Fruit fly (Drosophila melanogaster) whole organism, embryonic: ENCODE measurements around the gene CG12054.

Experiments
- ATbp ChIP-seq: fragments of 200-800 bp; sonication (Bioruptor generic); optimal IDR thresholded peaks from 2 replicates; lab custom pipeline; 2017; ENCODE audit warnings: missing biosample characterization, mild to moderate bottlenecking, missing genetic modification characterization, missing genetic modification reagents
- Antp ChIP-seq: fragments of 200-800 bp; sonication (Bioruptor generic); optimal IDR thresholded peaks from 3 replicates; lab custom pipeline; 2016; ENCODE audit warnings: missing biosample characterization, missing genetic modification characterization
- Atf6 ChIP-seq: fragments of 200-800 bp; sonication (Bioruptor generic); IDR thresholded peaks from 2 replicates; pipeline ENCODE4 v1.3.6; 2022; ENCODE audit warnings: missing biosample characterization, missing genetic modification characterization
- B-H1 ChIP-seq: fragments of 200-800 bp; sonication (Bioruptor generic); IDR thresholded peaks from 3 replicates; pipeline ENCODE4 v1.3.6; 2022; ENCODE audit warnings: missing biosample characterization, missing genetic modification characterization
- CG10366 ChIP-seq: fragments of 200-800 bp; sonication (Bioruptor generic); IDR thresholded peaks from 2 replicates; pipeline ENCODE4 v1.3.6; 2022; ENCODE audit warnings: missing biosample characterization, missing genetic modification characterization
- CG10959 ChIP-seq: fragments of 200-800 bp; sonication (Bioruptor generic); IDR thresholded peaks from 2 replicates; pipeline ENCODE4 v1.3.6; 2022; ENCODE audit warnings: missing biosample characterization, missing genetic modification characterization
- CG11085 ChIP-seq: fragments of 200-800 bp; sonication (Bioruptor generic); IDR thresholded peaks from 2 replicates; pipeline ENCODE4 v1.3.6; 2022; ENCODE audit warnings: missing biosample characterization, missing genetic modification characterization
- CG12391 ChIP-seq: fragments of 200-800 bp; sonication (Bioruptor generic); optimal IDR thresholded peaks from 3 replicates; lab custom pipeline; 2018; ENCODE audit warnings: missing biosample characterization, mild to moderate bottlenecking, missing genetic modification characterization, moderate library complexity
- CG14710 ChIP-seq: fragments of 200-800 bp; sonication (Bioruptor generic); optimal IDR thresholded peaks from 3 replicates; lab custom pipeline; 2019; ENCODE audit warnings: missing biosample characterization, mild to moderate bottlenecking, missing genetic modification characterization, moderate library complexity
- CG1529 ChIP-seq: fragments of 200-800 bp; sonication (Bioruptor generic); optimal IDR thresholded peaks from 3 replicates; lab custom pipeline; 2018; ENCODE audit warnings: missing biosample characterization, missing genetic modification characterization
- CG15601 ChIP-seq: fragments of 200-800 bp; sonication (Bioruptor generic); optimal IDR thresholded peaks from 3 replicates; lab custom pipeline; 2019; ENCODE audit warnings: missing biosample characterization, mild to moderate bottlenecking, missing genetic modification characterization, moderate library complexity
- CG18619 ChIP-seq: fragments of 200-800 bp; sonication (Bioruptor generic); optimal IDR thresholded peaks from 3 replicates; lab custom pipeline; 2017; ENCODE audit warnings: missing biosample characterization, mild to moderate bottlenecking, missing genetic modification characterization
- CG2120 ChIP-seq: fragments of 200-800 bp; sonication (Bioruptor generic); optimal IDR thresholded peaks from 3 replicates; lab custom pipeline; 2016; ENCODE audit warnings: missing biosample characterization, missing genetic modification characterization
- CG2712 ChIP-seq: fragments of 200-800 bp; optimal IDR thresholded peaks from 3 replicates; lab custom pipeline; 2019; ENCODE audit warnings: missing biosample characterization, mild to moderate bottlenecking, missing genetic modification characterization, moderate library complexity
- CG2875 ChIP-seq: fragments of 200-800 bp; sonication (Bioruptor generic); optimal IDR thresholded peaks from 2 replicates; lab custom pipeline; 2017; ENCODE audit warnings: missing biosample characterization, mild to moderate bottlenecking, missing genetic modification characterization, missing genetic modification reagents
- CG34376 ChIP-seq: fragments of 200-800 bp; sonication (Bioruptor generic); optimal IDR thresholded peaks from 2 replicates; lab custom pipeline; 2018; ENCODE audit warnings: missing biosample characterization, mild to moderate bottlenecking, missing genetic modification characterization
- CG34422 ChIP-seq: fragments of 200-800 bp; sonication (Bioruptor generic); IDR thresholded peaks from 3 replicates; pipeline ENCODE4 v1.3.6; 2022; ENCODE audit warnings: missing biosample characterization, missing genetic modification characterization
- CG4328 ChIP-seq: fragments of 200-800 bp; sonication (Bioruptor generic); optimal IDR thresholded peaks from 3 replicates; lab custom pipeline; 2017; ENCODE audit warnings: missing biosample characterization, missing genetic modification reagents, missing genetic modification characterization
- CG4424 ChIP-seq: fragments of 200-800 bp; sonication (Bioruptor generic); optimal IDR thresholded peaks from 3 replicates; lab custom pipeline; 2016; ENCODE audit warnings: missing biosample characterization, missing genetic modification characterization
- CG7271 ChIP-seq: fragments of 200-800 bp; sonication (Bioruptor generic); optimal IDR thresholded peaks from 2 replicates; lab custom pipeline; 2018; ENCODE audit warnings: missing biosample characterization, mild to moderate bottlenecking, missing genetic modification characterization, moderate library complexity
- CG7987 ChIP-seq: fragments of 200-800 bp; sonication (Bioruptor generic); optimal IDR thresholded peaks from 2 replicates; lab custom pipeline; 2018; ENCODE audit warnings: missing biosample characterization, mild to moderate bottlenecking, missing genetic modification characterization, moderate library complexity
- CG8478 ChIP-seq: fragments of >200 bp; optimal IDR thresholded peaks from 2 replicates; lab custom pipeline; 2018
- CG9609 ChIP-seq: fragments of 200-800 bp; sonication (Bioruptor generic); optimal IDR thresholded peaks from 3 replicates; lab custom pipeline; 2016; ENCODE audit warnings: missing biosample characterization, missing genetic modification characterization
- CoRest ChIP-seq: fragments of 200-800 bp; sonication (Bioruptor generic); optimal IDR thresholded peaks from 3 replicates; lab custom pipeline; 2018; ENCODE audit warnings: missing biosample characterization, mild to moderate bottlenecking, missing genetic modification characterization, moderate library complexity
- Dref ChIP-seq: fragments of 200-800 bp; sonication (Bioruptor generic); IDR thresholded peaks from 2 replicates; pipeline ENCODE4 v1.3.6; 2022; ENCODE audit warnings: missing biosample characterization, missing genetic modification characterization
- HLH3B ChIP-seq: fragments of 200-800 bp; sonication (Bioruptor generic); IDR thresholded peaks from 2 replicates; pipeline ENCODE4 v1.3.6; 2022; ENCODE audit warnings: missing biosample characterization, missing genetic modification characterization
- HLHmδ ChIP-seq: fragments of 200-800 bp; sonication (Bioruptor generic); optimal IDR thresholded peaks from 2 replicates; lab custom pipeline; 2018; ENCODE audit warnings: missing biosample characterization, mild to moderate bottlenecking, missing genetic modification characterization, moderate library complexity
- Hr51 ChIP-seq, 2 experiments: fragments of 200-800 bp; sonication (Bioruptor generic); optimal IDR thresholded peaks; 2 replicates in 1 of 2; 3 replicates in 1 of 2; lab custom pipeline; 2016 to 2018; ENCODE audit warnings: missing biosample characterization in 2 of 2, missing genetic modification characterization in 2 of 2, mild to moderate bottlenecking in 1 of 2, moderate library complexity in 1 of 2
- Jarid2 ChIP-seq: fragments of 200-800 bp; sonication (Bioruptor generic); optimal IDR thresholded peaks from 3 replicates; lab custom pipeline; 2017; ENCODE audit warnings: mild to moderate bottlenecking, missing biosample characterization, missing genetic modification reagents, missing genetic modification characterization
- Mes4 ChIP-seq: fragments of 200-800 bp; sonication (Bioruptor generic); optimal IDR thresholded peaks from 2 replicates; lab custom pipeline; 2016; ENCODE audit warnings: missing biosample characterization, missing genetic modification characterization
- Opbp ChIP-seq: fragments of 200-800 bp; sonication (Bioruptor generic); IDR thresholded peaks from 3 replicates; pipeline ENCODE4 v1.3.6; 2022; ENCODE audit warnings: missing biosample characterization, missing genetic modification characterization; ENCODE audit not compliant: partially characterized antibody
- Rfx ChIP-seq: fragments of 200-800 bp; sonication (Bioruptor generic); IDR thresholded peaks from 2 replicates; pipeline ENCODE4 v1.3.6; 2022; ENCODE audit warnings: missing biosample characterization, missing genetic modification characterization
- Side ChIP-seq: fragments of 200-800 bp; sonication (Bioruptor generic); optimal IDR thresholded peaks from 2 replicates; lab custom pipeline; 2016; ENCODE audit warnings: missing biosample characterization, missing genetic modification characterization
- aop ChIP-seq: fragments of 200-800 bp; sonication (Bioruptor generic); IDR thresholded peaks from 2 replicates; pipeline ENCODE4 v1.3.6; 2022; ENCODE audit warnings: missing biosample characterization, missing genetic modification characterization
- ara ChIP-seq: fragments of 200-800 bp; sonication (Bioruptor generic); IDR thresholded peaks from 2 replicates; pipeline ENCODE4 v1.3.6; 2022; ENCODE audit warnings: missing biosample characterization, missing genetic modification characterization
- az2 ChIP-seq: fragments of 200-800 bp; sonication (Bioruptor generic); optimal IDR thresholded peaks from 3 replicates; lab custom pipeline; 2016; ENCODE audit warnings: missing biosample characterization, missing genetic modification characterization
- br ChIP-seq: fragments of >200 bp; optimal IDR thresholded peaks from 2 replicates; lab custom pipeline; 2017
- btn ChIP-seq: fragments of 200-800 bp; sonication (Bioruptor generic); optimal IDR thresholded peaks from 2 replicates; lab custom pipeline; 2016; ENCODE audit warnings: missing biosample characterization, missing genetic modification characterization
- chif ChIP-seq, 2 experiments: fragments of 200-800 bp; sonication (Bioruptor generic); optimal IDR thresholded peaks; 3 replicates each; lab custom pipeline; 2016; ENCODE audit warnings: missing biosample characterization in 2 of 2, missing genetic modification characterization in 2 of 2
- chm ChIP-seq: fragments of 200-800 bp; sonication (Bioruptor generic); IDR thresholded peaks from 2 replicates; pipeline ENCODE4 v1.3.6; 2022; ENCODE audit warnings: missing biosample characterization, missing genetic modification characterization
- crol ChIP-seq: fragments of 200-800 bp; sonication (Bioruptor generic); IDR thresholded peaks from 2 replicates; pipeline ENCODE4 v1.3.6; 2022; ENCODE audit warnings: missing biosample characterization, missing genetic modification characterization
- ind ChIP-seq: fragments of 200-800 bp; sonication (Bioruptor generic); optimal IDR thresholded peaks from 3 replicates; lab custom pipeline; 2016; ENCODE audit warnings: missing biosample characterization, missing genetic modification characterization
- klu ChIP-seq: fragments of 200-800 bp; sonication (Bioruptor generic); IDR thresholded peaks from 2 replicates; pipeline ENCODE4 v1.3.6; 2022; ENCODE audit warnings: missing biosample characterization, missing genetic modification characterization
- lola ChIP-seq, 3 experiments: fragments of >200 bp in 2 of 3; fragments of 200-800 bp in 1 of 3; sonication (Bioruptor generic) in 1 of 3; optimal IDR thresholded peaks; 2 replicates each; lab custom pipeline; 2017 to 2019; ENCODE audit warnings: missing biosample characterization in 3 of 3, missing genetic modification characterization in 3 of 3, mild to moderate bottlenecking in 1 of 3, moderate library complexity in 1 of 3
- odd ChIP-seq: fragments of 200-800 bp; sonication (Bioruptor generic); optimal IDR thresholded peaks from 2 replicates; lab custom pipeline; 2017; ENCODE audit warnings: missing biosample characterization, mild to moderate bottlenecking, missing genetic modification characterization
- p53 ChIP-seq: fragments of 200-800 bp; sonication (Bioruptor generic); optimal IDR thresholded peaks from 2 replicates; lab custom pipeline; 2016; ENCODE audit warnings: missing biosample characterization, missing genetic modification characterization
- repo ChIP-seq: fragments of 200-800 bp; sonication (Bioruptor generic); optimal IDR thresholded peaks from 2 replicates; lab custom pipeline; 2016; ENCODE audit warnings: missing biosample characterization, missing genetic modification characterization
- stc ChIP-seq: fragments of 200-800 bp; sonication (Bioruptor generic); IDR thresholded peaks from 2 replicates; pipeline ENCODE4 v1.3.6; 2022; ENCODE audit warnings: missing biosample characterization, missing genetic modification characterization
- sug ChIP-seq: fragments of 200-800 bp; optimal IDR thresholded peaks from 2 replicates; lab custom pipeline; 2019; ENCODE audit warnings: missing biosample characterization, mild to moderate bottlenecking, missing genetic modification characterization, moderate library complexity
- wek ChIP-seq: fragments of 200-800 bp; sonication (Bioruptor generic); optimal IDR thresholded peaks from 3 replicates; lab custom pipeline; 2018; ENCODE audit warnings: missing biosample characterization, mild to moderate bottlenecking, missing genetic modification characterization, moderate library complexity

The CG12054 gene

dm6 chr3R:31252093-31252962, 31.8 kb downstream of the CG12054 start, which contains the start of the genes qless and mRpL32 (continued):
- TF ChIP-seq Opbp (peak; percentile 24; the same call in 1 of the 3 replicates), CG7987 (GFP tag; lab: Kevin White, UChicago) (peak; percentile 25), lola (GFP tag; optimal IDR thresholded peaks at IDR 0.05; lab: Kevin White, UChicago) (peak in 1 of 3 experiments; percentile 34), CG10366 (GFP tag; lab: Robert Waterston, UW) (peak; percentile 60), br (no peak), chif (GFP tag; optimal IDR thresholded peaks at IDR 0.05; lab: Kevin White, UChicago) (peak; percentile 24 to 41), CG4424 (peak; percentile 76), ind (GFP tag; lab: Kevin White, UChicago) (peak; percentile 83), Antp (GFP tag; lab: Kevin White, UChicago) (peak; percentile 64), CG7271 (tag; lab: Kevin White, UChicago) (no peak), CG34422 (GFP tag; lab: Robert Waterston, UW) (peak; percentile 92), CG34376 (GFP tag; lab: Kevin White, UChicago) (no peak), CG18619 (GFP tag; lab: Kevin White, UChicago) (no peak), Dref (GFP tag; lab: Robert Waterston, UW) (peak; percentile 59), ara (GFP tag; lab: Robert Waterston, UW) (peak; percentile 94), Rfx (GFP tag; lab: Robert Waterston, UW) (peak; percentile 81; the same call in 1 of the 2 replicates), Side (GFP tag; lab: Kevin White, UChicago) (peak; percentile 59), p53 (no peak), CG8478 (lab: Kevin White, UChicago) (no peak), HLH3B (peak; percentile 65), odd (peak; percentile 26), crol (GFP tag; lab: Robert Waterston, UW) (no peak), CG11085 (GFP tag; lab: Robert Waterston, UW) (peak; percentile 51; the same call in 1 of the 2 replicates), CG2875 (GFP tag; lab: Kevin White, UChicago) (no peak), Mes4 (GFP tag; lab: Kevin White, UChicago) (peak; percentile 40), CG2712 (tag; lab: Kevin White, UChicago) (peak; percentile 85), CoRest (tag; lab: Kevin White, UChicago) (peak; percentile 20), CG4328 (GFP tag; lab: Kevin White, UChicago) (no peak), Hr51 (GFP tag; optimal IDR thresholded peaks at IDR 0.05; lab: Kevin White, UChicago) (no peak), CG2120 (GFP tag; lab: Kevin White, UChicago) (peak; percentile 68), Atf6 (peak; percentile 43; the same call in 1 of the 2 replicates), HLHmδ (GFP tag; lab: Kevin White, UChicago) (peak; percentile 2), B-H1 (GFP tag; lab: Robert Waterston, UW) (peak; percentile 80), CG12391 (peak; percentile 48), klu (GFP tag; lab: Robert Waterston, UW) (no peak; the same call in 1 of the 2 replicates), CG15601 (tag; lab: Kevin White, UChicago) (no peak), repo (GFP tag; lab: Kevin White, UChicago) (peak; percentile 48), ATbp (GFP tag; lab: Kevin White, UChicago) (no peak), Jarid2 (no peak), btn (GFP tag; lab: Kevin White, UChicago) (peak; percentile 44), CG9609 (peak; percentile 26), wek (GFP tag; lab: Kevin White, UChicago) (no peak), chm (GFP tag; lab: Robert Waterston, UW) (no peak), aop (GFP tag; lab: Robert Waterston, UW) (no peak), CG14710 (tag; lab: Kevin White, UChicago) (peak; percentile 74), CG10959 (peak; percentile 51), CG1529 (no peak), sug (tag; lab: Kevin White, UChicago) (peak; percentile 58), az2 (GFP tag; lab: Kevin White, UChicago) (peak; percentile 34), stc (GFP tag; lab: Robert Waterston, UW) (peak; percentile 75)
